Worm (Caenorhabditis elegans) whole organism, late embryonic: ENCODE data around the gene Y49A3A.3.
A peak's percentile ranks its signal among the peaks of the same experiment; 100 is the strongest.

Source experiments
- C08G9.2 ChIP-seq: sonication (generic microtip); optimal IDR thresholded peaks from 2 replicates; lab custom pipeline; 2016; ENCODE audit warnings: mild to moderate bottlenecking, missing genetic modification characterization, moderate library complexity, missing compliant biosample characterization
- F13H6.1 ChIP-seq: sonication (generic microtip); optimal IDR thresholded peaks from 2 replicates; lab custom pipeline; 2016; ENCODE audit warnings: missing genetic modification characterization, missing compliant biosample characterization
- K02D7.2 ChIP-seq: sonication (generic microtip); optimal IDR thresholded peaks from 2 replicates; lab custom pipeline; 2017; ENCODE audit warnings: mild to moderate bottlenecking, missing genetic modification characterization, missing compliant biosample characterization
- K09A11.1 ChIP-seq: sonication (generic microtip); optimal IDR thresholded peaks from 2 replicates; lab custom pipeline; 2017; ENCODE audit warnings: antibody characterized with exemption, mild to moderate bottlenecking, missing genetic modification characterization, missing compliant biosample characterization; ENCODE audit not compliant: insufficient read depth
- Y22D7AL.16 ChIP-seq: sonication (generic microtip); optimal IDR thresholded peaks from 2 replicates; lab custom pipeline; 2016; ENCODE audit warnings: missing genetic modification characterization, missing compliant biosample characterization
- ahr-1 ChIP-seq: sonication (generic microtip); optimal IDR thresholded peaks from 2 replicates; lab custom pipeline; 2016; ENCODE audit warnings: missing genetic modification characterization, missing compliant biosample characterization
- ceh-14 ChIP-seq: sonication (generic microtip); optimal IDR thresholded peaks from 2 replicates; lab custom pipeline; 2016; ENCODE audit warnings: missing genotype, missing genetic modification characterization, missing compliant biosample characterization
- ceh-18 ChIP-seq: sonication (generic microtip); optimal IDR thresholded peaks from 2 replicates; lab custom pipeline; 2016; ENCODE audit warnings: missing genetic modification characterization, missing compliant biosample characterization
- ceh-19 ChIP-seq: fragments of 200-800 bp; sonication (Bioruptor generic); optimal IDR thresholded peaks from 2 replicates; lab custom pipeline; 2018; ENCODE audit warnings: mild to moderate bottlenecking, missing genetic modification characterization, missing compliant biosample characterization
- ceh-2 ChIP-seq: sonication (generic microtip); optimal IDR thresholded peaks from 2 replicates; lab custom pipeline; 2016; ENCODE audit warnings: missing genotype, missing genetic modification characterization, missing compliant biosample characterization
- ceh-22 ChIP-seq: sonication (generic microtip); optimal IDR thresholded peaks from 2 replicates; lab custom pipeline; 2017; ENCODE audit warnings: missing biosample characterization, missing genetic modification characterization
- ceh-24 ChIP-seq: sonication (generic microtip); optimal IDR thresholded peaks from 2 replicates; lab custom pipeline; 2016; ENCODE audit warnings: mild to moderate bottlenecking, missing genetic modification characterization, missing compliant biosample characterization
- ceh-31 ChIP-seq: sonication (generic microtip); optimal IDR thresholded peaks from 2 replicates; lab custom pipeline; 2016; ENCODE audit warnings: missing genetic modification characterization, missing compliant biosample characterization
- ceh-34 ChIP-seq: sonication (generic microtip); optimal IDR thresholded peaks from 2 replicates; lab custom pipeline; 2016; ENCODE audit warnings: mild to moderate bottlenecking, missing genetic modification characterization, missing compliant biosample characterization
- ceh-45 ChIP-seq: fragments of 200-800 bp; sonication (Bioruptor generic); IDR thresholded peaks from 2 replicates; pipeline ENCODE4 v1.3.6; 2022; ENCODE audit warnings: missing genetic modification reagents, missing genetic modification characterization, missing compliant biosample characterization
- dve-1 ChIP-seq: sonication (generic microtip); optimal IDR thresholded peaks from 2 replicates; lab custom pipeline; 2017; ENCODE audit warnings: antibody characterized with exemption, mild to moderate bottlenecking, missing genetic modification characterization, missing compliant biosample characterization
- elt-2 ChIP-seq: sonication (generic microtip); optimal IDR thresholded peaks from 2 replicates; lab custom pipeline; 2016; ENCODE audit warnings: missing genetic modification reagents, missing genetic modification characterization, missing compliant biosample characterization
- ets-4 ChIP-seq: sonication (generic microtip); optimal IDR thresholded peaks from 2 replicates; lab custom pipeline; 2016; ENCODE audit warnings: missing genetic modification characterization, missing compliant biosample characterization
- fax-1 ChIP-seq: sonication (generic microtip); optimal IDR thresholded peaks from 2 replicates; lab custom pipeline; 2016; ENCODE audit warnings: missing genotype, missing genetic modification characterization, missing compliant biosample characterization
- fkh-10 ChIP-seq: fragments of 150-350 bp; optimal IDR thresholded peaks from 2 replicates; lab custom pipeline; 2014; ENCODE audit warnings: missing biosample characterization, missing genetic modification reagents, missing genetic modification characterization
- gmeb-2 ChIP-seq: sonication (generic microtip); optimal IDR thresholded peaks from 2 replicates; lab custom pipeline; 2016; ENCODE audit warnings: missing genetic modification characterization, inconsistent platforms, missing compliant biosample characterization
- hlh-13 ChIP-seq: fragments of 200-800 bp; sonication (Bioruptor generic); optimal IDR thresholded peaks from 2 replicates; lab custom pipeline; 2018; ENCODE audit warnings: mild to moderate bottlenecking, missing genetic modification characterization, missing compliant biosample characterization
- hlh-15 ChIP-seq: sonication (generic microtip); optimal IDR thresholded peaks from 2 replicates; lab custom pipeline; 2016; ENCODE audit warnings: missing genetic modification characterization, missing compliant biosample characterization
- hlh-30 ChIP-seq: sonication (generic microtip); optimal IDR thresholded peaks from 2 replicates; lab custom pipeline; 2017; ENCODE audit warnings: antibody characterized with exemption, missing genetic modification characterization, missing compliant biosample characterization; ENCODE audit not compliant: insufficient read depth
- hlh-8 ChIP-seq: sonication (generic microtip); optimal IDR thresholded peaks from 2 replicates; lab custom pipeline; 2016; ENCODE audit warnings: missing genotype, missing genetic modification characterization, missing compliant biosample characterization
- lim-6 ChIP-seq: sonication (generic microtip); optimal IDR thresholded peaks from 2 replicates; lab custom pipeline; 2016; ENCODE audit warnings: missing genetic modification characterization, missing compliant biosample characterization
- lin-11 ChIP-seq: fragments of 200-800 bp; sonication (Bioruptor generic); optimal IDR thresholded peaks from 2 replicates; lab custom pipeline; 2018; ENCODE audit warnings: mild to moderate bottlenecking, missing genetic modification characterization, missing compliant biosample characterization
- madf-2 ChIP-seq: sonication (generic microtip); optimal IDR thresholded peaks from 2 replicates; lab custom pipeline; 2017; ENCODE audit warnings: missing genetic modification characterization, missing compliant biosample characterization
- mec-3 ChIP-seq: sonication (generic microtip); optimal IDR thresholded peaks from 2 replicates; lab custom pipeline; 2016; ENCODE audit warnings: borderline replicate concordance, missing genetic modification characterization, missing compliant biosample characterization
- nfya-1 ChIP-seq: sonication (generic microtip); optimal IDR thresholded peaks from 2 replicates; lab custom pipeline; 2017; ENCODE audit warnings: missing genetic modification characterization, mild to moderate bottlenecking, missing compliant biosample characterization, antibody characterized with exemption, moderate library complexity
- nhr-232 ChIP-seq: sonication (generic microtip); optimal IDR thresholded peaks from 2 replicates; lab custom pipeline; 2016; ENCODE audit warnings: missing genetic modification characterization, missing compliant biosample characterization
- pag-3 ChIP-seq: sonication (generic microtip); optimal IDR thresholded peaks from 2 replicates; lab custom pipeline; 2016; ENCODE audit warnings: missing compliant biosample characterization, missing genetic modification characterization, borderline replicate concordance
- pax-1 ChIP-seq: fragments of 150-350 bp; optimal IDR thresholded peaks from 2 replicates; lab custom pipeline; 2014; ENCODE audit warnings: missing biosample characterization, missing genetic modification characterization
- pha-4 ChIP-seq: fragments of 150-350 bp; optimal IDR thresholded peaks from 2 replicates; lab custom pipeline; 2018; ENCODE audit warnings: missing biosample characterization, missing genetic modification reagents, missing genetic modification characterization
- pqm-1 ChIP-seq: sonication (generic microtip); optimal IDR thresholded peaks from 2 replicates; lab custom pipeline; 2016; ENCODE audit warnings: missing genetic modification characterization, missing compliant biosample characterization
- pros-1 ChIP-seq: fragments of 150-350 bp; optimal IDR thresholded peaks from 2 replicates; lab custom pipeline; 2014; ENCODE audit warnings: missing biosample characterization, missing genetic modification reagents, missing genetic modification characterization
- ref-2 ChIP-seq: sonication (generic microtip); optimal IDR thresholded peaks from 2 replicates; lab custom pipeline; 2016; ENCODE audit warnings: missing genetic modification characterization, missing compliant biosample characterization
- rnt-1 ChIP-seq: sonication (generic microtip); optimal IDR thresholded peaks from 2 replicates; lab custom pipeline; 2016; ENCODE audit warnings: missing genetic modification characterization, missing compliant biosample characterization
- sox-4 ChIP-seq: sonication (generic microtip); optimal IDR thresholded peaks from 2 replicates; lab custom pipeline; 2017; ENCODE audit warnings: mild to moderate bottlenecking, missing genetic modification characterization, inconsistent platforms, missing compliant biosample characterization
- syd-9 ChIP-seq: sonication (generic microtip); optimal IDR thresholded peaks from 2 replicates; lab custom pipeline; 2016; ENCODE audit warnings: mild to moderate bottlenecking, missing genetic modification characterization, moderate library complexity, missing compliant biosample characterization
- tbx-2 ChIP-seq: sonication (generic microtip); optimal IDR thresholded peaks from 2 replicates; lab custom pipeline; 2016; ENCODE audit warnings: missing genetic modification characterization, missing compliant biosample characterization
- tbx-7 ChIP-seq: sonication (generic microtip); optimal IDR thresholded peaks from 2 replicates; lab custom pipeline; 2016; ENCODE audit warnings: missing genotype, missing genetic modification characterization, missing compliant biosample characterization
- unc-3 ChIP-seq, 2 experiments: fragments of 200-800 bp in 1 of 2; sonication (Bioruptor generic) in 1 of 2; sonication (generic microtip) in 1 of 2; conservative IDR thresholded peaks in 1 of 2; optimal IDR thresholded peaks in 1 of 2; 2 replicates each; pipeline versions ENCODE4 v1.3.6 to Lab custom; 2016 to 2022; ENCODE audit warnings: missing compliant biosample characterization in 2 of 2, missing genetic modification characterization in 2 of 2, missing genetic modification reagents in 1 of 2
- unc-42 ChIP-seq: sonication (generic microtip); optimal IDR thresholded peaks from 2 replicates; lab custom pipeline; 2016; ENCODE audit warnings: missing genotype, missing genetic modification characterization, missing compliant biosample characterization
- unc-55 ChIP-seq: sonication (generic microtip); optimal IDR thresholded peaks from 2 replicates; lab custom pipeline; 2017; ENCODE audit warnings: missing biosample characterization, missing genetic modification reagents, missing genetic modification characterization
- unc-86 ChIP-seq: sonication (generic microtip); optimal IDR thresholded peaks from 2 replicates; lab custom pipeline; 2016; ENCODE audit warnings: missing genetic modification characterization, missing compliant biosample characterization
- zip-5 ChIP-seq: sonication (generic microtip); optimal IDR thresholded peaks from 2 replicates; lab custom pipeline; 2016; ENCODE audit warnings: missing genetic modification characterization, missing compliant biosample characterization
- ztf-16 ChIP-seq: sonication (generic microtip); optimal IDR thresholded peaks from 2 replicates; lab custom pipeline; 2017; ENCODE audit warnings: missing genetic modification characterization, missing compliant biosample characterization

Gene Y49A3A.3

DNA sequence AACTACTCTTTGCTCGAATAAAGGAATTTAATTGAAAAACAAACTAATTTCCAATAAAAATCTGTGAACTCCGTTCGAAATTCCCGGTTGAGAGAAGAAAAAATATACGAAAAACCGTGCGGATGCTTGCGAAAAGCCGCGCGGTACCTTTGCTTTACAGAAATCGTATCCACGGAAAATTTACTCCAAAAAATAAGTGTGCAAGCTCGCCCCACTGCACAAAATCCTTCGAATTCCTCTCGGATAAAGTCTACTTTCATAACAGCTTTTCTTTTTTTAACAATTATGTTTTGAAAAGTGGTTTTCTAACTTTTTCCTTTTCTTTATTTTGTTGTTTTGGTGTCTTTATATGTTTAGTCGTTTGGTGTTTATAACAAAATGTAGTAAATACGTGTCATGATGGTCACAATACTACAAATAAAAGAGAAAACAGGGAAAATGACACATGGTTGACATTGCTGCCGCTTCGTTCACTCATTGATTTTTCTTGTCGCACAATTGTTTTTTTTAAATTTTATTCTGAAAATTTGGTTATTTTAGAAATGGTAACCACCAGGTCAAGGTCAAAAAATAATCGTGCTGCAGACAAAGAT lies 6.9 kb upstream of the Y49A3A.3 start, which contains the start of gene cept-2:
Gene cept-2 (plus strand): TSS at position 533 of the 593 bp plus-strand sequence.
- TF ChIP-seq ceh-14 (tag; lab: Kevin White, UChicago) (peak; percentile 76), ahr-1 (peak; percentile 57), ceh-31 (tag; lab: Kevin White, UChicago) (peak; percentile 94), unc-55 (GFP tag; lab: Kevin White, UChicago) (no peak), ceh-22 (tag; lab: Kevin White, UChicago) (no peak), mec-3 (tag; lab: Kevin White, UChicago) (no peak), rnt-1 (tag; lab: Kevin White, UChicago) (peak; percentile 84), elt-2 (tag; lab: Kevin White, UChicago) (no peak), nfya-1 (tag; lab: Kevin White, UChicago) (peak; percentile 75), Y22D7AL.16 (tag; lab: Kevin White, UChicago) (no peak), hlh-13 (GFP tag; lab: Kevin White, UChicago) (no peak), ets-4 (tag; lab: Kevin White, UChicago) (peak; percentile 46), ref-2 (tag; lab: Kevin White, UChicago) (peak; percentile 91), ceh-34 (tag; lab: Kevin White, UChicago) (peak; percentile 61), hlh-30 (tag; lab: Kevin White, UChicago) (peak; percentile 4), zip-5 (peak; percentile 32), C08G9.2 (tag; lab: Kevin White, UChicago) (peak; percentile 84), lim-6 (peak; percentile 73), K02D7.2 (tag; lab: Kevin White, UChicago) (no peak), hlh-15 (tag; lab: Kevin White, UChicago) (no peak), K09A11.1 (tag; lab: Kevin White, UChicago) (peak; percentile 21), tbx-7 (tag; lab: Kevin White, UChicago) (peak; percentile 65), ceh-18 (tag; lab: Kevin White, UChicago) (peak; percentile 77), ceh-2 (peak; percentile 55), pqm-1 (tag; lab: Kevin White, UChicago) (peak; percentile 8), unc-3 (GFP tag; conservative IDR thresholded peaks at IDR 0.05; lab: Robert Waterston, UW) (no peak), unc-3 (tag; optimal IDR thresholded peaks at IDR 0.05; lab: Kevin White, UChicago) (no peak), pros-1 (tag; lab: Kevin White, UChicago) (no peak), pha-4 (tag; lab: Kevin White, UChicago) (no peak), lin-11 (no peak), ztf-16 (tag; lab: Kevin White, UChicago) (peak; percentile 57), dve-1 (peak; percentile 56), pag-3 (tag; lab: Kevin White, UChicago) (no peak), ceh-45 (GFP tag; lab: Robert Waterston, UW) (no peak), syd-9 (tag; lab: Kevin White, UChicago) (no peak), unc-42 (peak; percentile 83), madf-2 (tag; lab: Kevin White, UChicago) (peak; percentile 44), gmeb-2 (peak; percentile 21), tbx-2 (peak; percentile 87), F13H6.1 (tag; lab: Kevin White, UChicago) (peak; percentile 30), unc-86 (tag; lab: Kevin White, UChicago) (peak; percentile 59), ceh-24 (tag; lab: Kevin White, UChicago) (no peak), pax-1 (tag; lab: Kevin White, UChicago) (peak; percentile 75), hlh-8 (tag; lab: Kevin White, UChicago) (peak; percentile 58), fkh-10 (no peak), fax-1 (tag; lab: Kevin White, UChicago) (peak; percentile 75), ceh-19 (no peak), sox-4 (no peak), nhr-232 (tag; lab: Kevin White, UChicago) (no peak)
